Fruit fly (Drosophila melanogaster) whole organism, adult: ENCODE measurements around the gene CG8568.

Experiments
- CG11617 ChIP-seq: fragments of 200-800 bp; sonication (Bioruptor generic); optimal IDR thresholded peaks from 2 replicates; lab custom pipeline; 2017; ENCODE audit warnings: mild to moderate bottlenecking, missing biosample characterization, missing genetic modification reagents, missing genetic modification characterization
- CG12768 ChIP-seq: fragments of 200-800 bp; sonication (Bioruptor generic); optimal IDR thresholded peaks from 2 replicates; lab custom pipeline; 2017; ENCODE audit warnings: missing biosample characterization, missing genetic modification characterization, mild to moderate bottlenecking, moderate library complexity, missing genetic modification reagents
- CG14711 ChIP-seq: fragments of 200-800 bp; sonication (Bioruptor generic); optimal IDR thresholded peaks from 2 replicates; lab custom pipeline; 2018; ENCODE audit warnings: missing biosample characterization, mild to moderate bottlenecking, missing genetic modification characterization, moderate library complexity
- CG1620 ChIP-seq: fragments of 200-800 bp; sonication (Bioruptor generic); optimal IDR thresholded peaks from 2 replicates; lab custom pipeline; 2016; ENCODE audit warnings: missing biosample characterization, missing genetic modification characterization
- CG33017 ChIP-seq: fragments of 200-800 bp; sonication (Bioruptor generic); optimal IDR thresholded peaks from 2 replicates; lab custom pipeline; 2018; ENCODE audit warnings: missing biosample characterization, mild to moderate bottlenecking, missing genetic modification characterization, moderate library complexity
- CG5204 ChIP-seq: fragments of 200-800 bp; sonication (Bioruptor generic); optimal IDR thresholded peaks from 2 replicates; lab custom pipeline; 2016; ENCODE audit warnings: missing biosample characterization, missing genetic modification characterization
- CG7045 ChIP-seq: fragments of 200-800 bp; sonication (Bioruptor generic); optimal IDR thresholded peaks from 2 replicates; lab custom pipeline; 2017; ENCODE audit warnings: missing biosample characterization, mild to moderate bottlenecking, missing genetic modification characterization
- CG7101 ChIP-seq: fragments of 200-800 bp; sonication (Bioruptor generic); optimal IDR thresholded peaks from 2 replicates; lab custom pipeline; 2018; ENCODE audit warnings: missing biosample characterization, mild to moderate bottlenecking, missing genetic modification characterization, moderate library complexity
- Clk ChIP-seq: fragments of 200-800 bp; sonication (Bioruptor generic); optimal IDR thresholded peaks from 2 replicates; lab custom pipeline; 2017; ENCODE audit warnings: missing biosample characterization, missing genetic modification characterization
- Crg-1 ChIP-seq: fragments of 200-800 bp; sonication (Bioruptor generic); optimal IDR thresholded peaks from 2 replicates; lab custom pipeline; 2016; ENCODE audit warnings: missing biosample characterization, missing genetic modification characterization
- Hr96 ChIP-seq: fragments of 200-800 bp; sonication (Bioruptor generic); optimal IDR thresholded peaks from 2 replicates; lab custom pipeline; 2016; ENCODE audit warnings: missing biosample characterization, missing genetic modification characterization
- Mnt ChIP-seq: fragments of 200-800 bp; sonication (Bioruptor generic); optimal IDR thresholded peaks from 2 replicates; lab custom pipeline; 2016; ENCODE audit warnings: missing biosample characterization, mild to moderate bottlenecking, missing genetic modification characterization
- bab1 ChIP-seq: fragments of 200-800 bp; sonication (Bioruptor generic); optimal IDR thresholded peaks from 3 replicates; lab custom pipeline; 2019; ENCODE audit warnings: missing biosample characterization, mild to moderate bottlenecking, missing genetic modification characterization, moderate library complexity
- cic ChIP-seq: fragments of 200-800 bp; sonication (Bioruptor generic); optimal IDR thresholded peaks from 2 replicates; lab custom pipeline; 2017; ENCODE audit warnings: missing biosample characterization, mild to moderate bottlenecking, missing genetic modification characterization, moderate library complexity
- cnc ChIP-seq, 2 experiments: fragments of >200 bp; optimal IDR thresholded peaks; 2 replicates each; lab custom pipeline; 2017
- kay ChIP-seq: fragments of 200-800 bp; sonication (Bioruptor generic); peaks from one replicate; lab custom pipeline; 2016; ENCODE audit warnings: missing biosample characterization, missing genetic modification characterization, borderline replicate concordance
- ovo ChIP-seq: fragments of 200-800 bp; sonication (Bioruptor generic); optimal IDR thresholded peaks from 2 replicates; lab custom pipeline; 2016; ENCODE audit warnings: missing biosample characterization, missing genetic modification characterization
- pad ChIP-seq: fragments of 200-800 bp; sonication (Bioruptor generic); optimal IDR thresholded peaks from 3 replicates; lab custom pipeline; 2017; ENCODE audit warnings: missing biosample characterization, missing genetic modification characterization, mild to moderate bottlenecking, moderate library complexity, missing genetic modification reagents
- tj ChIP-seq: fragments of 200-800 bp; sonication (Bioruptor generic); optimal IDR thresholded peaks from 3 replicates; lab custom pipeline; 2017; ENCODE audit warnings: missing biosample characterization, mild to moderate bottlenecking, missing genetic modification characterization, moderate library complexity
- toe ChIP-seq: fragments of 200-800 bp; sonication (Bioruptor generic); optimal IDR thresholded peaks from 2 replicates; lab custom pipeline; 2016; ENCODE audit warnings: missing biosample characterization, missing genetic modification characterization

Gene CG8568

dm6 chrX:17490462-17490861 is 38.1 kb upstream of the CG8568 start:
- TF ChIP-seq CG11617 (no peak), Crg-1 (no peak), CG5204 (no peak), CG12768 (no peak), kay (no peak), cic (GFP tag; lab: Kevin White, UChicago) (no peak), CG33017 (tag; lab: Kevin White, UChicago) (no peak), CG7045 (no peak), pad (GFP tag; lab: Kevin White, UChicago) (no peak), Hr96 (GFP tag; lab: Kevin White, UChicago) (no peak), tj (GFP tag; lab: Kevin White, UChicago) (no peak), bab1 (GFP tag; lab: Kevin White, UChicago) (no peak), CG14711 (tag; lab: Kevin White, UChicago) (no peak), CG1620 (GFP tag; lab: Kevin White, UChicago) (no peak), Mnt (no peak), CG7101 (tag; lab: Kevin White, UChicago) (no peak), cnc (optimal IDR thresholded peaks at IDR 0.05; lab: Kevin White, UChicago) (no peak), Clk (GFP tag; lab: Kevin White, UChicago) (no peak), ovo (GFP tag; lab: Kevin White, UChicago) (no peak), toe (GFP tag; lab: Kevin White, UChicago) (no peak)

- TF ChIP-seq Hr96 (GFP tag; lab: Kevin White, UChicago): no peak
- peak; percentile 15 for TF ChIP-seq bab1 (GFP tag; lab: Kevin White, UChicago)
- peak; percentile 18 for TF ChIP-seq CG14711 (tag; lab: Kevin White, UChicago)
Observed at dm6 chrX:17489853-17490252, 37.5 kb upstream of the CG8568 start.

DNA sequence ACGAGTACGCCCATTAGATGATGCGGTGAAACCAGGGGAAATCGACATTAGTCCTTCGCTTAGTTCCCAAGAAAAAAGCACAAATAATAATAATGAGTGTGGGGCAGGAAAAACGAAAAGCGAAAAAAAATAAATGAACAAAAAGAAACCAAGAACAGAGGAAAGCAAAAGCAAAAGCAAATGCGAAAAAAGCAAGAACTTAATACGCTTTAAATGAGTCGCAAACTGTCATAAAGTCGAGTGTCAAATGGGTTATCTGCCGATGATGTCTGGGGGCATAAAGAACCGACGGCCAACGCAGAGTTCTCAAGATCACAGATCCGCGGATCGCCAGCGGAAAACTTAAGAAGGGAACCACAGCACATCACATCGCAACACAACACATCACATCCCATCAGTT is 36.1 kb upstream of the CG8568 start:
- TF ChIP-seq ovo (GFP tag; lab: Kevin White, UChicago): no peak
- TF ChIP-seq cic (GFP tag; lab: Kevin White, UChicago): no peak
- TF ChIP-seq CG5204: no peak
- no peak for TF ChIP-seq CG11617
- TF ChIP-seq toe (GFP tag; lab: Kevin White, UChicago): no peak
- TF ChIP-seq kay: no peak
- no peak for TF ChIP-seq CG7101 (tag; lab: Kevin White, UChicago)
- no peak for TF ChIP-seq bab1 (GFP tag; lab: Kevin White, UChicago)
- no peak for TF ChIP-seq CG1620 (GFP tag; lab: Kevin White, UChicago)
- TF ChIP-seq CG33017 (tag; lab: Kevin White, UChicago): no peak
- TF ChIP-seq CG14711 (tag; lab: Kevin White, UChicago): no peak
- TF ChIP-seq cnc (optimal IDR thresholded peaks at IDR 0.05; lab: Kevin White, UChicago): no peak
- TF ChIP-seq CG12768: no peak
- no peak for TF ChIP-seq Clk (GFP tag; lab: Kevin White, UChicago)
- no peak for TF ChIP-seq pad (GFP tag; lab: Kevin White, UChicago)
- no peak for TF ChIP-seq Crg-1
- TF ChIP-seq CG7045: no peak
- TF ChIP-seq Hr96 (GFP tag; lab: Kevin White, UChicago): no peak
- no peak for TF ChIP-seq Mnt

dm6 chrX:17485293-17486056 is 33.1 kb upstream of the CG8568 start:
- TF ChIP-seq tj (GFP tag; lab: Kevin White, UChicago) (peak; percentile 91), CG5204 (no peak)

DNA sequence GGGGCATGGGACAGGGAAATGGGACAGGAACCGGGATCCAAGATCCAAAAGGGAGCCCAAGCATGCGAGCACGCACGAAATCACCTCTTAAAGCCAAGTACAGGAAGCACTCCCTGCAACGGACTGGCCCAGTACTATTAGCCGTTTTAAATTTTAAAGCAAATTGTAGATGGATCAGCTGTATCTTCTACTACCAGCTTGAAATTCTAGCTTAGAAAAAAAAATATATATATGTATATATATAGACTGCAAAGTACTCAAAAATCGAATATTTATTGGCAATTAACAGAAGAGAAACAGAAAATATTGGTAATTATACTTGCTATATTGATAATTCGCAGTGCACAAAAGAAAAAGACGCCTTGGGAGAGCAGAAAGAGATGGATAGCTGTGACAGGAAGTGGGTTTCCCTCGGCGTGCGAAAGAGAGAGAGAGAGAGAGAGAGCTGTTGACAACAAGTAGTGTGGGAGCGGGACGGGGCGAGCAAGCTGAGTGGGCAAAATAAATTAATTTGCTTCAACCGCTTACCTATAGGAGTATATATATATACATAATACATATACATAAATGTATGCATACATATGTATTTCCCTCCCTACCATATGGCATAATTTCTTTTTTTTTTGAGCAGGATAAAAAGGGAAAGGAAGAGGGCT is 31.9 kb upstream of the CG8568 start:
- no peak for TF ChIP-seq Mnt
- no peak for TF ChIP-seq bab1 (GFP tag; lab: Kevin White, UChicago)
- peak; percentile 74 for TF ChIP-seq tj (GFP tag; lab: Kevin White, UChicago)
- no peak for TF ChIP-seq CG12768
- no peak for TF ChIP-seq cnc (optimal IDR thresholded peaks at IDR 0.05; lab: Kevin White, UChicago)
- no peak for TF ChIP-seq CG33017 (tag; lab: Kevin White, UChicago)

- TF ChIP-seq tj (GFP tag; lab: Kevin White, UChicago) (no peak), CG5204 (no peak), bab1 (GFP tag; lab: Kevin White, UChicago) (no peak), Clk (GFP tag; lab: Kevin White, UChicago) (no peak), cic (GFP tag; lab: Kevin White, UChicago) (no peak)
Observed at dm6 chrX:17482808-17483207, 30.5 kb upstream of the CG8568 start.

DNA sequence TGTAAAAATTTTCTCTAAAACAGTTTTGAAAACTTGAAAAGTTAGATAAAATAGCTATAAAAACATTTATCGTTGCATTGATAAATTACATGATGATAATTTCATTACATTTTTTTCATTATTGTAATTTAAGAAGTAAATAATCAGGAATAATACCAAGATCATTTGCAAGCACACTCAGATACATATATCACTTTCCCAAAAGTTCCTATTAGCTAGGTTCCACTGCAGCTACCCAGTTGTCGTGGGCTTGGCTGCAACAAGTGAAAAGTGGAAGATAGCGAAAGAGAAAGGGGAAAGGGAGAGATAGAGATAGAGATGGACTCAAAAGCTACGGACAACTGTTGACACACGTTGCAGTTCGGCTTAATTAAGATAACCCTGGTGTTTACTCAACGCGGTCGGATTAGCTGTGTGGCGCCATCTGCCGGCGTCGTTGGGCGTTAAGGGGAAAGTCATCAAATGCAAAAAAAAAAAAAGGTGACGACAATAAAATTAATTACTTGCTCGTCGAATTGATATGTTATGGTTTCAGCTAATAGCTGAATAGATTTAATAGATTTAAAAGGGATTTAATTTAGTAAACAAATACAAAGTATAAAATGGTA is 29.4 kb upstream of the CG8568 start:
- TF ChIP-seq bab1 (GFP tag; lab: Kevin White, UChicago) (no peak), CG7101 (tag; lab: Kevin White, UChicago) (no peak), Clk (GFP tag; lab: Kevin White, UChicago) (no peak), Mnt (peak; percentile 4)
